Fruit fly (Drosophila melanogaster) whole organism, embryonic: ENCODE results near the gene Rab6.

Experiments
- Aef1 ChIP-seq: fragments of 200-800 bp; sonication (Bioruptor generic); IDR thresholded peaks from 3 replicates; pipeline ENCODE4 v1.3.6; 2022; ENCODE audit warnings: missing biosample characterization, missing genetic modification characterization
- B-H1 ChIP-seq: fragments of 200-800 bp; sonication (Bioruptor generic); IDR thresholded peaks from 3 replicates; pipeline ENCODE4 v1.3.6; 2022; ENCODE audit warnings: missing biosample characterization, missing genetic modification characterization
- CG12071 ChIP-seq: fragments of 200-800 bp; sonication (Bioruptor generic); optimal IDR thresholded peaks from 3 replicates; lab custom pipeline; 2018; ENCODE audit warnings: missing biosample characterization, mild to moderate bottlenecking, missing genetic modification characterization
- CG12104 ChIP-seq: fragments of 200-800 bp; sonication (Bioruptor generic); optimal IDR thresholded peaks from 3 replicates; lab custom pipeline; 2016; ENCODE audit warnings: missing biosample characterization, missing genetic modification characterization
- CG14014 ChIP-seq: fragments of 200-800 bp; sonication (Bioruptor generic); IDR thresholded peaks from 2 replicates; pipeline ENCODE4 v1.3.6; 2022; ENCODE audit warnings: missing biosample characterization, missing genetic modification characterization
- CG15479 ChIP-seq: fragments of 200-800 bp; sonication (Bioruptor generic); optimal IDR thresholded peaks from 3 replicates; lab custom pipeline; 2019; ENCODE audit warnings: missing biosample characterization, mild to moderate bottlenecking, missing genetic modification characterization, moderate library complexity
- CG16863 ChIP-seq: fragments of 200-800 bp; sonication (Bioruptor generic); optimal IDR thresholded peaks from 3 replicates; lab custom pipeline; 2016; ENCODE audit warnings: missing biosample characterization, missing genetic modification characterization
- CG17385 ChIP-seq: fragments of 200-800 bp; sonication (Bioruptor generic); optimal IDR thresholded peaks from 3 replicates; lab custom pipeline; 2018; ENCODE audit warnings: missing biosample characterization, mild to moderate bottlenecking, missing genetic modification characterization
- CG17829 ChIP-seq: fragments of 200-800 bp; optimal IDR thresholded peaks from 2 replicates; lab custom pipeline; 2019; ENCODE audit warnings: missing biosample characterization, mild to moderate bottlenecking, missing genetic modification characterization, moderate library complexity
- CG18764 ChIP-seq: fragments of 200-800 bp; sonication (Bioruptor generic); optimal IDR thresholded peaks from 3 replicates; lab custom pipeline; 2016; ENCODE audit warnings: missing biosample characterization, missing genetic modification characterization
- CG3281 ChIP-seq: fragments of 200-800 bp; sonication (Bioruptor generic); optimal IDR thresholded peaks from 3 replicates; lab custom pipeline; 2017; ENCODE audit warnings: missing biosample characterization, mild to moderate bottlenecking, missing genetic modification characterization
- CG3407 ChIP-seq: fragments of 200-800 bp; sonication (Bioruptor generic); optimal IDR thresholded peaks from 2 replicates; lab custom pipeline; 2018; ENCODE audit warnings: missing biosample characterization, mild to moderate bottlenecking, missing genetic modification characterization
- CG4854 ChIP-seq: fragments of 200-800 bp; sonication (Bioruptor generic); optimal IDR thresholded peaks from 2 replicates; lab custom pipeline; 2016; ENCODE audit warnings: missing biosample characterization, missing genetic modification characterization, inconsistent platforms
- CG6683 ChIP-seq: fragments of 200-800 bp; sonication (Bioruptor generic); optimal IDR thresholded peaks from 2 replicates; lab custom pipeline; 2017; ENCODE audit warnings: missing biosample characterization, mild to moderate bottlenecking, missing genetic modification characterization, missing genetic modification reagents
- CG6689 ChIP-seq: fragments of 200-800 bp; sonication (Bioruptor generic); IDR thresholded peaks from 2 replicates; pipeline ENCODE4 v1.3.6; 2022; ENCODE audit warnings: missing biosample characterization, missing genetic modification characterization
- CG8290 ChIP-seq, 3 experiments: fragments of 200-800 bp; sonication (Bioruptor generic); optimal IDR thresholded peaks; 2 replicates each; lab custom pipeline; 2016 to 2019; ENCODE audit warnings: missing biosample characterization in 3 of 3, missing genetic modification characterization in 3 of 3, mild to moderate bottlenecking in 2 of 3, moderate library complexity in 1 of 3
- CG8388 ChIP-seq: fragments of 200-800 bp; sonication (Bioruptor generic); optimal IDR thresholded peaks from 2 replicates; lab custom pipeline; 2019; ENCODE audit warnings: missing biosample characterization, mild to moderate bottlenecking, missing genetic modification characterization, moderate library complexity
- CG8478 ChIP-seq: fragments of >200 bp; optimal IDR thresholded peaks from 2 replicates; lab custom pipeline; 2018
- CG9609 ChIP-seq: fragments of 200-800 bp; sonication (Bioruptor generic); optimal IDR thresholded peaks from 3 replicates; lab custom pipeline; 2016; ENCODE audit warnings: missing biosample characterization, missing genetic modification characterization
- Dll ChIP-seq: fragments of 200-800 bp; sonication (Bioruptor generic); IDR thresholded peaks from 4 replicates; pipeline ENCODE4 v1.3.6; 2022; ENCODE audit warnings: missing biosample characterization, missing genetic modification characterization; ENCODE audit not compliant: partially characterized antibody
- Fer1 ChIP-seq: fragments of 200-800 bp; sonication (Bioruptor generic); optimal IDR thresholded peaks from 2 replicates; lab custom pipeline; 2017; ENCODE audit warnings: missing biosample characterization, mild to moderate bottlenecking, missing genetic modification characterization
- HLHmδ ChIP-seq: fragments of 200-800 bp; sonication (Bioruptor generic); optimal IDR thresholded peaks from 2 replicates; lab custom pipeline; 2018; ENCODE audit warnings: missing biosample characterization, mild to moderate bottlenecking, missing genetic modification characterization, moderate library complexity
- Hr39 ChIP-seq: fragments of >200 bp; optimal IDR thresholded peaks from 2 replicates; lab custom pipeline; 2017
- MESR4 ChIP-seq: fragments of 200-800 bp; sonication (Bioruptor generic); optimal IDR thresholded peaks from 2 replicates; lab custom pipeline; 2018; ENCODE audit warnings: missing biosample characterization, mild to moderate bottlenecking, missing genetic modification characterization, moderate library complexity
- Max ChIP-seq: fragments of 200-800 bp; sonication (Bioruptor generic); optimal IDR thresholded peaks from 2 replicates; lab custom pipeline; 2016; ENCODE audit warnings: missing biosample characterization, mild to moderate bottlenecking, missing genetic modification characterization
- NK7.1 ChIP-seq: fragments of 200-800 bp; sonication (Bioruptor generic); optimal IDR thresholded peaks from 3 replicates; lab custom pipeline; 2016; ENCODE audit warnings: missing biosample characterization, missing genetic modification characterization
- Nf-YC ChIP-seq: fragments of 200-800 bp; optimal IDR thresholded peaks from 3 replicates; lab custom pipeline; 2019; ENCODE audit warnings: missing biosample characterization, mild to moderate bottlenecking, missing genetic modification characterization, moderate library complexity
- Ssrp ChIP-seq: fragments of 200-800 bp; sonication (Bioruptor generic); optimal IDR thresholded peaks from 2 replicates; lab custom pipeline; 2018; ENCODE audit warnings: missing biosample characterization, mild to moderate bottlenecking, missing genetic modification characterization, moderate library complexity
- Tbp ChIP-seq: fragments of >200 bp; optimal IDR thresholded peaks from 2 replicates; lab custom pipeline; 2018; ENCODE audit warnings: missing biosample characterization, missing genetic modification characterization
- Usf ChIP-seq: fragments of 200-800 bp; sonication (Bioruptor generic); optimal IDR thresholded peaks from 2 replicates; lab custom pipeline; 2017; ENCODE audit warnings: missing genotype, missing biosample characterization, missing genetic modification characterization
- btn ChIP-seq: fragments of 200-800 bp; sonication (Bioruptor generic); optimal IDR thresholded peaks from 2 replicates; lab custom pipeline; 2016; ENCODE audit warnings: missing biosample characterization, missing genetic modification characterization
- cad ChIP-seq: fragments of >200 bp; optimal IDR thresholded peaks from 2 replicates; lab custom pipeline; 2017; ENCODE audit warnings: missing biosample characterization, missing genetic modification characterization
- chinmo ChIP-seq: fragments of 200-800 bp; sonication (Bioruptor generic); IDR thresholded peaks from 4 replicates; pipeline ENCODE4 v1.3.6; 2022; ENCODE audit warnings: missing biosample characterization, missing genetic modification characterization; ENCODE audit not compliant: partially characterized antibody
- en ChIP-seq: fragments of 200-800 bp; sonication (Bioruptor generic); optimal IDR thresholded peaks from 2 replicates; lab custom pipeline; 2016; ENCODE audit warnings: missing biosample characterization, missing genetic modification characterization
- fd96Cb ChIP-seq: fragments of 200-800 bp; sonication (Bioruptor generic); optimal IDR thresholded peaks from 2 replicates; lab custom pipeline; 2018; ENCODE audit warnings: missing biosample characterization, mild to moderate bottlenecking, missing genetic modification characterization, moderate library complexity
- hbn ChIP-seq: fragments of 200-800 bp; sonication (Bioruptor generic); IDR thresholded peaks from 2 replicates; pipeline ENCODE4 v1.3.6; 2022; ENCODE audit warnings: missing biosample characterization, missing genetic modification characterization; ENCODE audit not compliant: partially characterized antibody
- lilli ChIP-seq: fragments of 200-800 bp; sonication (Bioruptor generic); optimal IDR thresholded peaks from 3 replicates; lab custom pipeline; 2016; ENCODE audit warnings: missing biosample characterization, missing genetic modification characterization
- mld ChIP-seq: fragments of 200-800 bp; sonication (Bioruptor generic); IDR thresholded peaks from 3 replicates; pipeline ENCODE4 v1.3.6; 2022; ENCODE audit warnings: missing biosample characterization, missing genetic modification characterization; ENCODE audit not compliant: partially characterized antibody
- nau ChIP-seq: fragments of 200-800 bp; sonication (Bioruptor generic); optimal IDR thresholded peaks from 3 replicates; lab custom pipeline; 2017; ENCODE audit warnings: missing biosample characterization, mild to moderate bottlenecking, missing genetic modification characterization, missing genetic modification reagents
- prd ChIP-seq, 3 experiments: fragments of >200 bp in 2 of 3; fragments of 200-800 bp in 1 of 3; sonication (Bioruptor generic) in 1 of 3; optimal IDR thresholded peaks in 2 of 3; IDR thresholded peaks in 1 of 3; 2 replicates in 2 of 3; 3 replicates in 1 of 3; pipeline versions ENCODE4 v1.3.6 to Lab custom; 2017 to 2022; ENCODE audit warnings: missing biosample characterization in 1 of 3, missing genetic modification characterization in 1 of 3
- tap ChIP-seq: fragments of 200-800 bp; optimal IDR thresholded peaks from 3 replicates; lab custom pipeline; 2019; ENCODE audit warnings: missing biosample characterization, mild to moderate bottlenecking, missing genetic modification characterization, moderate library complexity
- tll ChIP-seq, 2 experiments: fragments of 200-800 bp in 1 of 2; fragments of >200 bp in 1 of 2; sonication (Bioruptor generic) in 1 of 2; optimal IDR thresholded peaks; 2 replicates each; lab custom pipeline; 2017 to 2019; ENCODE audit warnings: missing biosample characterization in 2 of 2, missing genetic modification characterization in 2 of 2, mild to moderate bottlenecking in 1 of 2, moderate library complexity in 1 of 2
- vvl ChIP-seq: fragments of 200-800 bp; sonication (Bioruptor generic); IDR thresholded peaks from 2 replicates; pipeline ENCODE4 v1.3.6; 2022; ENCODE audit warnings: missing biosample characterization, missing genetic modification characterization
- zen ChIP-seq: fragments of 200-800 bp; sonication (Bioruptor generic); optimal IDR thresholded peaks from 3 replicates; lab custom pipeline; 2018; ENCODE audit warnings: missing biosample characterization, mild to moderate bottlenecking, missing genetic modification characterization, moderate library complexity
- zen2 ChIP-seq: fragments of 200-800 bp; sonication (Bioruptor generic); IDR thresholded peaks from 3 replicates; pipeline ENCODE4 v1.3.6; 2022; ENCODE audit warnings: missing biosample characterization, missing genetic modification characterization; ENCODE audit not compliant: partially characterized antibody
- zfh2 ChIP-seq: fragments of 200-800 bp; sonication (Bioruptor generic); optimal IDR thresholded peaks from 2 replicates; lab custom pipeline; 2016; ENCODE audit warnings: missing biosample characterization, missing genetic modification characterization

Gene Rab6

dm6 chr2L:12089145-12089544 is 19.8 kb downstream of the Rab6 start:
- no peak for TF ChIP-seq CG3281 (GFP tag; lab: Kevin White, UChicago)
- peak in 1 of 2 experiments; percentile 94 for TF ChIP-seq tll (GFP tag; optimal IDR thresholded peaks at IDR 0.05; lab: Kevin White, UChicago)
- TF ChIP-seq cad (GFP tag; lab: Kevin White, UChicago): peak; percentile 33
- TF ChIP-seq CG8388 (GFP tag; lab: Kevin White, UChicago): no peak
- no peak for TF ChIP-seq vvl (GFP tag; lab: Robert Waterston, UW)
- no peak for TF ChIP-seq lilli (GFP tag; lab: Kevin White, UChicago)

dm6 chr2L:12087442-12087841 is 21.5 kb downstream of the Rab6 start:
- TF ChIP-seq Hr39 (lab: Kevin White, UChicago) (no peak), tap (tag; lab: Kevin White, UChicago) (no peak), CG4854 (GFP tag; lab: Kevin White, UChicago) (no peak), tll (GFP tag; optimal IDR thresholded peaks at IDR 0.05; lab: Kevin White, UChicago) (peak in 1 of 2 experiments; percentile 69), Max (GFP tag; lab: Kevin White, UChicago) (no peak), CG6683 (GFP tag; lab: Kevin White, UChicago) (no peak), CG17385 (GFP tag; lab: Kevin White, UChicago) (no peak), zen (peak; percentile 39), cad (GFP tag; lab: Kevin White, UChicago) (peak; percentile 98), Usf (no peak), CG3407 (GFP tag; lab: Kevin White, UChicago) (no peak), en (GFP tag; lab: Kevin White, UChicago) (no peak), CG9609 (GFP tag; lab: Kevin White, UChicago) (no peak), CG6689 (GFP tag; lab: Robert Waterston, UW) (no peak), NK7.1 (no peak)

dm6 chr2L:12085619-12086171 is 23.2 kb downstream of the Rab6 start, which contains the start of gene prd:
Gene prd (minus strand): TSS chr2L:12085827.
- TF ChIP-seq B-H1 (GFP tag; lab: Robert Waterston, UW): no peak
- no peak for TF ChIP-seq CG8290 (GFP tag; optimal IDR thresholded peaks at IDR 0.05; lab: Kevin White, UChicago)
- no peak for TF ChIP-seq CG8290 (tag; optimal IDR thresholded peaks at IDR 0.05; lab: Kevin White, UChicago)
- TF ChIP-seq Dll (GFP tag; lab: Robert Waterston, UW): peak; percentile 39; the same call in 1 of the 4 replicates
- TF ChIP-seq Aef1 (GFP tag; lab: Robert Waterston, UW): no peak
- TF ChIP-seq nau: no peak
- TF ChIP-seq CG12104 (GFP tag; lab: Kevin White, UChicago): no peak
- no peak for TF ChIP-seq MESR4 (GFP tag; lab: Kevin White, UChicago)
- TF ChIP-seq btn (GFP tag; lab: Kevin White, UChicago): no peak
- no peak for TF ChIP-seq Hr39 (lab: Kevin White, UChicago)
- no peak for TF ChIP-seq zfh2 (GFP tag; lab: Kevin White, UChicago)
- no peak for TF ChIP-seq CG12071
- no peak for TF ChIP-seq HLHmδ
- TF ChIP-seq Nf-YC (tag; lab: Kevin White, UChicago): peak; percentile 97
- no peak for TF ChIP-seq hbn (GFP tag; lab: Robert Waterston, UW)
- TF ChIP-seq CG16863 (GFP tag; lab: Kevin White, UChicago): no peak
- no peak for TF ChIP-seq CG18764 (GFP tag; lab: Kevin White, UChicago)
- TF ChIP-seq mld (GFP tag; lab: Robert Waterston, UW): 0 out of 3 replicates have a peak, but pooled peaks have one; percentile 31
- TF ChIP-seq prd (optimal IDR thresholded peaks at IDR 0.05; lab: Kevin White, UChicago): no peak
- TF ChIP-seq prd (GFP tag; IDR thresholded peaks at IDR 0.05; lab: Robert Waterston, UW): peak; percentile 50; the same call in 1 of the 3 replicates
- TF ChIP-seq CG4854 (GFP tag; lab: Kevin White, UChicago): no peak
- TF ChIP-seq Ssrp (tag; lab: Kevin White, UChicago): no peak
- TF ChIP-seq Tbp (GFP tag; lab: Kevin White, UChicago): no peak
- TF ChIP-seq Fer1 (GFP tag; lab: Kevin White, UChicago): no peak
- peak; percentile 76 for TF ChIP-seq CG15479 (GFP tag; lab: Kevin White, UChicago)
- peak; percentile 27; the same call in 1 of the 3 replicates for TF ChIP-seq zen2
- 0 out of 4 replicates have a peak, but pooled peaks have one; percentile 36 for TF ChIP-seq chinmo (GFP tag; lab: Robert Waterston, UW)
- peak; percentile 2 for TF ChIP-seq CG17829 (tag; lab: Kevin White, UChicago)
- TF ChIP-seq CG14014 (GFP tag; lab: Robert Waterston, UW): no peak
- no peak for TF ChIP-seq fd96Cb (tag; lab: Kevin White, UChicago)
- TF ChIP-seq CG8478 (lab: Kevin White, UChicago): peak; percentile 85
